Fruit fly (Drosophila melanogaster) whole organism, prepupa: ENCODE data around the gene papi.

Experiments
- CG10631 ChIP-seq: fragments of 200-800 bp; sonication (Bioruptor generic); optimal IDR thresholded peaks from 2 replicates; lab custom pipeline; 2016; ENCODE audit warnings: missing biosample characterization, missing genetic modification characterization
- CG3032 ChIP-seq: fragments of 200-800 bp; optimal IDR thresholded peaks from 2 replicates; lab custom pipeline; 2019; ENCODE audit warnings: missing biosample characterization, mild to moderate bottlenecking, missing genetic modification characterization, moderate library complexity
- CG4318 ChIP-seq: fragments of 200-800 bp; sonication (Bioruptor generic); optimal IDR thresholded peaks from 3 replicates; lab custom pipeline; 2017; ENCODE audit warnings: missing biosample characterization, mild to moderate bottlenecking, missing genetic modification characterization
- CG6854 ChIP-seq: fragments of 200-800 bp; sonication (Bioruptor generic); optimal IDR thresholded peaks from 2 replicates; lab custom pipeline; 2017; ENCODE audit warnings: missing biosample characterization, mild to moderate bottlenecking, missing genetic modification characterization
- Eip93F ChIP-seq: fragments of 200-800 bp; sonication (Bioruptor generic); optimal IDR thresholded peaks from 2 replicates; lab custom pipeline; 2016; ENCODE audit warnings: missing biosample characterization, mild to moderate bottlenecking, missing genetic modification characterization
- Hr39 ChIP-seq: fragments of 200-800 bp; sonication (Bioruptor generic); optimal IDR thresholded peaks from 2 replicates; lab custom pipeline; 2016; ENCODE audit warnings: missing biosample characterization, missing genetic modification characterization
- Lpt ChIP-seq: fragments of 200-800 bp; sonication (Bioruptor generic); optimal IDR thresholded peaks from 3 replicates; lab custom pipeline; 2016; ENCODE audit warnings: missing biosample characterization, missing genetic modification characterization
- OdsH ChIP-seq: fragments of 200-800 bp; sonication (Bioruptor generic); optimal IDR thresholded peaks from 3 replicates; lab custom pipeline; 2016; ENCODE audit warnings: missing biosample characterization, missing genetic modification characterization
- net ChIP-seq: fragments of 200-800 bp; sonication (Bioruptor generic); optimal IDR thresholded peaks from 3 replicates; lab custom pipeline; 2016; ENCODE audit warnings: missing biosample characterization, missing genetic modification characterization
- svp ChIP-seq: fragments of 200-800 bp; sonication (Bioruptor generic); peaks from one replicate; lab custom pipeline; 2016; ENCODE audit warnings: missing biosample characterization, missing genetic modification characterization
- vri ChIP-seq: fragments of 200-800 bp; sonication (Bioruptor generic); optimal IDR thresholded peaks from 3 replicates; lab custom pipeline; 2016; ENCODE audit warnings: missing biosample characterization, mild to moderate bottlenecking, missing genetic modification characterization

- TF ChIP-seq Hr39 (GFP tag; lab: Kevin White, UChicago) (no peak), CG10631 (GFP tag; lab: Kevin White, UChicago) (no peak), CG3032 (tag; lab: Kevin White, UChicago) (no peak), CG6854 (GFP tag; lab: Kevin White, UChicago) (no peak), CG4318 (GFP tag; lab: Kevin White, UChicago) (no peak), vri (GFP tag; lab: Kevin White, UChicago) (no peak), Eip93F (no peak), net (GFP tag; lab: Kevin White, UChicago) (no peak), OdsH (GFP tag; lab: Kevin White, UChicago) (no peak), Lpt (GFP tag; lab: Kevin White, UChicago) (no peak), svp (GFP tag; lab: Kevin White, UChicago) (no peak)
Measured at dm6 chr2L:2187411-2187810, 33.1 kb upstream of the papi start.
